Worm (Caenorhabditis elegans) whole organism, late embryonic: ENCODE results near the gene T01B7.9.

ENCODE experiments used
- ama-1 ChIP-seq: fragments of 150-350 bp; optimal IDR thresholded peaks from 2 replicates; lab custom pipeline; 2014
- ceh-19 ChIP-seq: fragments of 200-800 bp; sonication (Bioruptor generic); optimal IDR thresholded peaks from 2 replicates; lab custom pipeline; 2018; ENCODE audit warnings: mild to moderate bottlenecking, missing genetic modification characterization, missing compliant biosample characterization
- ceh-2 ChIP-seq: sonication (generic microtip); optimal IDR thresholded peaks from 2 replicates; lab custom pipeline; 2016; ENCODE audit warnings: missing genotype, missing genetic modification characterization, missing compliant biosample characterization
- ceh-45 ChIP-seq: fragments of 200-800 bp; sonication (Bioruptor generic); IDR thresholded peaks from 2 replicates; pipeline ENCODE4 v1.3.6; 2022; ENCODE audit warnings: missing genetic modification reagents, missing genetic modification characterization, missing compliant biosample characterization
- dve-1 ChIP-seq: sonication (generic microtip); optimal IDR thresholded peaks from 2 replicates; lab custom pipeline; 2017; ENCODE audit warnings: antibody characterized with exemption, mild to moderate bottlenecking, missing genetic modification characterization, missing compliant biosample characterization
- elt-2 ChIP-seq: sonication (generic microtip); optimal IDR thresholded peaks from 2 replicates; lab custom pipeline; 2016; ENCODE audit warnings: missing genetic modification reagents, missing genetic modification characterization, missing compliant biosample characterization
- hlh-30 ChIP-seq: sonication (generic microtip); optimal IDR thresholded peaks from 2 replicates; lab custom pipeline; 2017; ENCODE audit warnings: antibody characterized with exemption, missing genetic modification characterization, missing compliant biosample characterization; ENCODE audit not compliant: insufficient read depth
- lin-11 ChIP-seq: fragments of 200-800 bp; sonication (Bioruptor generic); optimal IDR thresholded peaks from 2 replicates; lab custom pipeline; 2018; ENCODE audit warnings: mild to moderate bottlenecking, missing genetic modification characterization, missing compliant biosample characterization
- nhr-11 ChIP-seq: fragments of 150-350 bp; optimal IDR thresholded peaks from 2 replicates; lab custom pipeline; 2014; ENCODE audit warnings: missing biosample characterization, missing genetic modification characterization
- npax-4 ChIP-seq: sonication (generic microtip); optimal IDR thresholded peaks from 2 replicates; lab custom pipeline; 2016; ENCODE audit warnings: missing genetic modification characterization, missing compliant biosample characterization
- pqm-1 ChIP-seq: sonication (generic microtip); optimal IDR thresholded peaks from 2 replicates; lab custom pipeline; 2016; ENCODE audit warnings: missing genetic modification characterization, missing compliant biosample characterization

DNA sequence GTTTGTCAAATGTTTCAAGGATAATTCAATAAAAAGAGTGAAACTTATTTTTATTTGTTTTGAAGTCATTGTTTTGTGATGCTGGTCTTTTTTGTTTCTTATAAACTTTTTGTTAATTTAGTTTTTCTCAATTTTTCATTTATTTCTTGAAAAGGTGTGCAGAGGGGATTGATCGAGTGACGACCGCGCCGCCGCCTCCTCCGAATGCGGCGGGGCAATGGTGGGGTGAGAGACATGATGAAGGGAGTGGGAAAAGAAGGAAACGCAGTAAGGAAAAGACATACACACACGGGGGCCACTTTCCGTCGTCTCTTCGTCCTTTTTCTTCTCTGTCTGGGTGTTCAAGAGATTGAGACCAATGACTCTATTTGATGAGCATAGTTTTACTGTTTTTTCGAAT lies 42.8 kb upstream of the T01B7.9 start:
- TF ChIP-seq ama-1 (lab: Kevin White, UChicago): no peak
- TF ChIP-seq hlh-30 (tag; lab: Kevin White, UChicago): no peak
- no peak for TF ChIP-seq ceh-19 (GFP tag; lab: Kevin White, UChicago)
- TF ChIP-seq ceh-45 (GFP tag; lab: Robert Waterston, UW): no peak
- no peak for TF ChIP-seq pqm-1
- no peak for TF ChIP-seq ceh-2 (tag; lab: Kevin White, UChicago)
- TF ChIP-seq lin-11 (tag; lab: Kevin White, UChicago): no peak
- TF ChIP-seq nhr-11 (tag; lab: Kevin White, UChicago): no peak
- no peak for TF ChIP-seq npax-4 (tag; lab: Kevin White, UChicago)
- TF ChIP-seq dve-1 (tag; lab: Kevin White, UChicago): no peak
- no peak for TF ChIP-seq elt-2
